Worm (Caenorhabditis elegans): Measurements from ENCODE around the gene taf-6.2.

taf-6.2 gene

DNA sequence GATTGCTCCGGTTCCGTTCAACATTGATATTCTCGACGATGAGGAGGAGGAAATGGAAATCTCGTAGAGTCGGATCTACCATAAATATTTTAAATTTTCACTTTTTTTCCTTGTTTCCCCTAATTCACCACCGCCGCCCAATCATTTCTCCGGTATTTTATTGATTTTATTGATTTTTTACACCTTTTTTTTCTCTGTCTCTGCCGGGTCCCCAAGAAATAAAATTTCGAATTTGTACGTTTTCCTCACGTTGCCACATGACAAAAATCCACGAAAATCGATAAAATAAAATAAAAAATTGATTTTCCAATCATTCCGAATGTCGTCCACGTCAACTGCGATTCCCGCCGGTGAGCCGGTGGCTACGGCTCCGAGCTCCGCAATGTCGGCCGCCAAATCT is 3.7 kb upstream of the taf-6.2 start, which contains the start of gene Y37E11AL.2:
Gene Y37E11AL.2 (plus strand): TSS at position 301 of the 400 bp plus-strand sequence.
- TF ChIP-seq pha-4 (tag; optimal IDR thresholded peaks at IDR 0.05) (no peak), nhr-2 (tag; optimal IDR thresholded peaks at IDR 0.05) (no peak), mls-2 (tag; optimal IDR thresholded peaks at IDR 0.05) (no peak), drap-1 (GFP tag; optimal IDR thresholded peaks at IDR 0.05) (no peak), sem-2 (GFP tag; optimal IDR thresholded peaks at IDR 0.05) (no peak), lin-13 (tag; optimal IDR thresholded peaks at IDR 0.05) (no peak), elt-1 (tag; optimal IDR thresholded peaks at IDR 0.05; ENCODE audit: borderline replicate concordance, insufficient read depth) (no peak), nhr-76 (tag; optimal IDR thresholded peaks at IDR 0.05) (no peak), ham-2 (GFP tag; optimal IDR thresholded peaks at IDR 0.05) (no peak), nhr-237 (tag; optimal IDR thresholded peaks at IDR 0.05) (no peak), ces-1 (GFP tag; optimal IDR thresholded peaks at IDR 0.05) (no peak), unc-62 (GFP tag; optimal IDR thresholded peaks at IDR 0.05) (no peak), ztf-11 (tag; optimal IDR thresholded peaks at IDR 0.05) (no peak), zip-8 (tag; optimal IDR thresholded peaks at IDR 0.05) (no peak), blmp-1 (tag; optimal IDR thresholded peaks at IDR 0.05) (no peak), mab-5 (tag; optimal IDR thresholded peaks at IDR 0.05) (no peak), hlh-1 (tag; optimal IDR thresholded peaks at IDR 0.05) (no peak), ceh-43 (GFP tag; optimal IDR thresholded peaks at IDR 0.05) (no peak), sptf-1 (tag; optimal IDR thresholded peaks at IDR 0.05) (no peak)

DNA sequence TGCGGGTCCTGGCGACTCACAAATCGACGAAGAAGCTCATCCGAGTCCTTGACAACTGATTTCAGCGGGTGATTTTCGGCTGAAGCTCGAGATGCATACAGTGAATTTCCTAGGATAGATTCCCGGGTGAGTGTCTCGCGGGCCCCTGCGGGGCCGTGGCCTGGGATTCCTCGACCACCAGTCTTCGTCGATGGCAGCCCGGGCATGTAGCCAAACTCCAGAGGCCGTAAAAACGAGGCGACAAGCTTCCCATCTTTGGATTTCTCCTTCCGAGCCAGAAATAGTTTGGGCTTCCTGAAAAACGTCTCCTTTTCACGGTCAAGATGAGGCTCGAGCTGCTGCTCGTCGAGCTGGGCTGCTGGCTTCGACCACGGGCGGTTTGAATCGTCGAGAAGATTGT is 6.5 kb downstream of the taf-6.2 start:
- TF ChIP-seq ceh-39 (tag; optimal IDR thresholded peaks at IDR 0.05) (no peak), unc-120 (tag; optimal IDR thresholded peaks at IDR 0.05; ENCODE audit: poor library complexity, severe bottlenecking) (no peak), ztf-11 (tag; optimal IDR thresholded peaks at IDR 0.05) (no peak), nhr-28 (tag; optimal IDR thresholded peaks at IDR 0.05) (no peak), mls-2 (tag; optimal IDR thresholded peaks at IDR 0.05) (no peak), unc-39 (tag; optimal IDR thresholded peaks at IDR 0.05) (no peak), hlh-1 (tag; optimal IDR thresholded peaks at IDR 0.05) (no peak)

DNA sequence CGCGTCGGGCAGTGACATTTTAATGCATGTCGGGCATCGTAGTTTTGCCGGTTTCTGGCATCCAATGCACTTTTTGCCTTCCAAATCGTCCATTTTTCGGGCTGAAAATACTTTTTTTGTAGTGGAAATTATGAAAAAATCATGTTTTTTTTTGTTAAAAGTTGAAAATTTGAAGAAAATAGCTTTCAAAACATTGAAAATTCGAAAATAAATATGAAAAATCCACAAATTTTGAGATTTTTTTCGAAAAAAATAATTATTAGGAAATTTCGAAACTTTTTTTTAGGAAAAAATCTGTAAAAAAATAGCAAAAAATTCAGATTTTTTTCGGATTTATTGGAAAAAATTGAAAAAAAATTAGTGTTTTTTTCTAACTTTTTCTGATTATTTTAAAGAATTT is 7.8 kb downstream of the taf-6.2 start, which contains the start of gene map-1:
Gene map-1 (minus strand): TSS at position 101 of the 400 bp plus-strand sequence.
- no peak for TF ChIP-seq elt-3 (tag; optimal IDR thresholded peaks at IDR 0.05)
- no peak for TF ChIP-seq nhr-2 (tag; optimal IDR thresholded peaks at IDR 0.05)

DNA sequence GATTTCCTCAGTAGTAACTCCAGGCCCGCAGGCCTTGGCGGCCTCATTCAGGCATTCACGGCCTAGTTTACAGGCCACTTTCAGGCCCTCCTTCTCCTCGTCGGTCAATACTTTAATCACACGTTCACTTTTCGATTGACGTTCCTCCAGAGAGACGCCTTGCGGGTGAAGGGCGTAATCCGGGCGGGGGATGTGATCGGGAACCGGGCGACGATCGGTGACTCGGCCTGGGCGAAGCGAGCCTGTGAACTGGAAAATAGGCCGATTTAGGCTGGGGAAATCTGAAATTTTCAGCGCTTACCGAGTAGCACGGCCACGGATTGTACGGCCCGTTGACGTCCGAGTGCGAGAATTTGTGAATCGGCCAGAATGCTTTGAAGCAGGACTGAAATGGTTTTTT is 8.3 kb downstream of the taf-6.2 start:
- TF ChIP-seq elt-3 (tag; optimal IDR thresholded peaks at IDR 0.05), result no peak
- no peak for TF ChIP-seq nhr-2 (tag; optimal IDR thresholded peaks at IDR 0.05)
- TF ChIP-seq ceh-43 (GFP tag; optimal IDR thresholded peaks at IDR 0.05), result no peak
- no peak for TF ChIP-seq ces-1 (GFP tag; optimal IDR thresholded peaks at IDR 0.05)
- no peak for TF ChIP-seq hlh-1 (tag; optimal IDR thresholded peaks at IDR 0.05)
- TF ChIP-seq lin-13 (tag; optimal IDR thresholded peaks at IDR 0.05), result no peak

DNA sequence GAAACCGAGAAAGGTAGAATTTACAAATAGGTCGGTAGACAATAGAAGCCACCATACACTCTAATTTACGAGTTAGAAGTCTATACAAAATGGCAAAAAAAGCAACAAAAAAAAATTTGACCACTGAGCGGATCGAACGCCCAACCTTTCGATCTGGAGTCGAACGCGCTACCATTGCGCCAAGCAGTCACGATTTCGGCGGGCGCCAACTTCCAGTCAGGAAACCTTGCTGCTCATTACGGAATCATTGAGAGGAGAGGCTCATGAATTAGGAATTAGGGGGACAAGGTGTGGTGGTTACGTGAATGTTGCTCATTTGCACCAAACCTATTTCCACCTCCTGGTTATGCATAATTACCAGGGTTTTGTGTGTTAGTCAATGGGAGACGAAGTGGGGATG is 12.8 kb downstream of the taf-6.2 start:
- TF ChIP-seq ceh-83 (GFP tag; optimal IDR thresholded peaks at IDR 0.05) (no peak), mab-5 (tag; optimal IDR thresholded peaks at IDR 0.05) (no peak), M03D4.4 (tag; optimal IDR thresholded peaks at IDR 0.05) (no peak), nhr-2 (tag; optimal IDR thresholded peaks at IDR 0.05) (no peak), zip-8 (tag; optimal IDR thresholded peaks at IDR 0.05) (no peak)

DNA sequence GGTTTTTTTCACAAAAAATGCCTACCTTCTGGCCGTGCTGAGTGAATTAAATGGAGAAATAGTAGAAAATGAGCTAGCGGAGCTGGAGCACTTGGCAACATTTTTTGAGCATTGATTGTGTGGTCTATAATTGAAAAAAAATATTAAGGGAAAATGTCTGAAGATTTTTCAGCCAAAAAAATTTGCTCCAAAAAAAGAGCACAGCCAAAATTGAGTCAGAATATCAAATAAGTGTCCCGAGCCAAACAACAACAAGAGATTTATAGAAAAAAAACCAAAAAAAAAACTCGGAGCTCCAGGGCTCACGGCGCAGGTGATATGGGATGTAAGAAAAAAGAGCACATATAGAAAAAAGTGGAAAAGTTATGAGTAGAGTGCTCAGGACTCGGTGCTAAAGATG is 25.9 kb downstream of the taf-6.2 start, which contains the start of gene fmil-1:
Gene fmil-1 (minus strand): TSS at position 101 of the 400 bp plus-strand sequence.
- TF ChIP-seq lsy-2 (tag; optimal IDR thresholded peaks at IDR 0.05) (no peak), drap-1 (GFP tag; optimal IDR thresholded peaks at IDR 0.05) (no peak), blmp-1 (tag; optimal IDR thresholded peaks at IDR 0.05) (no peak), unc-120 (tag; optimal IDR thresholded peaks at IDR 0.05; ENCODE audit: poor library complexity, severe bottlenecking) (no peak), mep-1 (tag; optimal IDR thresholded peaks at IDR 0.05) (no peak), zip-8 (tag; optimal IDR thresholded peaks at IDR 0.05) (no peak), ceh-43 (GFP tag; optimal IDR thresholded peaks at IDR 0.05) (no peak), ceh-39 (tag; optimal IDR thresholded peaks at IDR 0.05) (no peak), lin-32 (GFP tag; optimal IDR thresholded peaks at IDR 0.05) (no peak), pha-4 (tag; optimal IDR thresholded peaks at IDR 0.05) (no peak), ces-1 (GFP tag; optimal IDR thresholded peaks at IDR 0.05) (no peak), sptf-1 (tag; optimal IDR thresholded peaks at IDR 0.05) (no peak), M03D4.4 (tag; optimal IDR thresholded peaks at IDR 0.05) (no peak), cnd-1 (tag; optimal IDR thresholded peaks at IDR 0.05) (no peak), nhr-2 (tag; optimal IDR thresholded peaks at IDR 0.05) (no peak), bed-3 (GFP tag; optimal IDR thresholded peaks at IDR 0.05) (no peak), mab-5 (tag; optimal IDR thresholded peaks at IDR 0.05) (no peak), elt-1 (tag; optimal IDR thresholded peaks at IDR 0.05; ENCODE audit: borderline replicate concordance, insufficient read depth) (no peak)
